Worm (Caenorhabditis elegans) whole organism, L2 larva: ENCODE data around the gene col-68.

Experiments used
- C34F6.9 ChIP-seq: fragments of 150-350 bp; optimal IDR thresholded peaks from 2 replicates; lab custom pipeline; 2014; ENCODE audit warnings: missing biosample characterization, missing genetic modification characterization
- R02D3.7 ChIP-seq: fragments of 150-350 bp; optimal IDR thresholded peaks from 2 replicates; lab custom pipeline; 2014; ENCODE audit warnings: missing biosample characterization, missing genetic modification characterization
- Y55F3AM.14 ChIP-seq: fragments of 200-800 bp; sonication (Bioruptor generic); optimal IDR thresholded peaks from 2 replicates; lab custom pipeline; 2018; ENCODE audit warnings: mild to moderate bottlenecking, missing genetic modification characterization, missing compliant biosample characterization
- ZK546.5 ChIP-seq: sonication (generic microtip); optimal IDR thresholded peaks from 2 replicates; lab custom pipeline; 2017; ENCODE audit warnings: missing biosample characterization, missing genetic modification characterization
- alr-1 ChIP-seq: fragments of 150-350 bp; optimal IDR thresholded peaks from 2 replicates; lab custom pipeline; 2014; ENCODE audit warnings: missing biosample characterization, missing genetic modification characterization
- aly-2 ChIP-seq: fragments of 150-350 bp; optimal IDR thresholded peaks from 2 replicates; lab custom pipeline; 2014; ENCODE audit warnings: missing biosample characterization, missing genetic modification characterization
- ama-1 ChIP-seq: fragments of 150-350 bp; optimal IDR thresholded peaks from 2 replicates; lab custom pipeline; 2018; ENCODE audit warnings: inconsistent platforms
- ceh-82 ChIP-seq: fragments of 150-350 bp; optimal IDR thresholded peaks from 2 replicates; lab custom pipeline; 2014; ENCODE audit warnings: missing biosample characterization, missing genetic modification characterization
- dmd-4 ChIP-seq: sonication (generic microtip); optimal IDR thresholded peaks from 2 replicates; lab custom pipeline; 2017; ENCODE audit warnings: missing biosample characterization, missing genetic modification characterization
- egl-27 ChIP-seq: sonication (generic microtip); optimal IDR thresholded peaks from 3 replicates; lab custom pipeline; 2017; ENCODE audit warnings: missing biosample characterization, missing genetic modification reagents, missing genetic modification characterization
- elt-3 ChIP-seq: sonication (generic microtip); optimal IDR thresholded peaks from 2 replicates; lab custom pipeline; 2017; ENCODE audit warnings: missing biosample characterization, missing genetic modification characterization
- fos-1 ChIP-seq: fragments of 150-350 bp; optimal IDR thresholded peaks from 2 replicates; lab custom pipeline; 2014; ENCODE audit warnings: missing biosample characterization, missing genetic modification characterization
- lin-39 ChIP-seq: fragments of 150-350 bp; optimal IDR thresholded peaks from 2 replicates; lab custom pipeline; 2014; ENCODE audit warnings: missing biosample characterization, missing genetic modification reagents, missing genetic modification characterization
- mab-5 ChIP-seq: fragments of 150-350 bp; optimal IDR thresholded peaks from 2 replicates; lab custom pipeline; 2014; ENCODE audit warnings: missing biosample characterization, missing genetic modification characterization
- mdl-1 ChIP-seq, 2 experiments: fragments of 150-350 bp in 1 of 2; sonication (generic microtip) in 1 of 2; optimal IDR thresholded peaks; 2 replicates each; lab custom pipeline; 2017; ENCODE audit warnings: missing biosample characterization in 2 of 2, missing genetic modification characterization in 2 of 2
- nhr-10 ChIP-seq: sonication (generic microtip); optimal IDR thresholded peaks from 2 replicates; lab custom pipeline; 2017; ENCODE audit warnings: missing biosample characterization, missing genetic modification characterization
- nhr-11 ChIP-seq: fragments of 150-350 bp; optimal IDR thresholded peaks from 2 replicates; lab custom pipeline; 2014; ENCODE audit warnings: missing biosample characterization, missing genetic modification characterization
- nhr-12 ChIP-seq: fragments of 150-350 bp; optimal IDR thresholded peaks from 2 replicates; lab custom pipeline; 2014; ENCODE audit warnings: missing biosample characterization, missing genetic modification characterization
- nhr-129 ChIP-seq: fragments of 150-350 bp; optimal IDR thresholded peaks from 2 replicates; lab custom pipeline; 2014; ENCODE audit warnings: missing biosample characterization, missing genetic modification characterization
- nhr-21 ChIP-seq: fragments of 150-350 bp; optimal IDR thresholded peaks from 2 replicates; lab custom pipeline; 2014; ENCODE audit warnings: missing biosample characterization, missing genetic modification characterization
- nhr-23 ChIP-seq: fragments of 150-350 bp; optimal IDR thresholded peaks from 2 replicates; lab custom pipeline; 2014; ENCODE audit warnings: missing biosample characterization, missing genetic modification reagents, missing genetic modification characterization
- nhr-237 ChIP-seq: fragments of 150-350 bp; optimal IDR thresholded peaks from 2 replicates; lab custom pipeline; 2014; ENCODE audit warnings: missing biosample characterization, missing genetic modification characterization
- nhr-25 ChIP-seq: fragments of 150-350 bp; sonication (generic microtip); optimal IDR thresholded peaks from 3 replicates; lab custom pipeline; 2014; ENCODE audit warnings: missing biosample characterization, missing genetic modification characterization
- nhr-6 ChIP-seq: fragments of 150-350 bp; optimal IDR thresholded peaks from 2 replicates; lab custom pipeline; 2014; ENCODE audit warnings: missing biosample characterization, missing genetic modification characterization
- nhr-77 ChIP-seq: fragments of 150-350 bp; optimal IDR thresholded peaks from 2 replicates; lab custom pipeline; 2014; ENCODE audit warnings: missing biosample characterization, missing genetic modification characterization
- sem-4 ChIP-seq: fragments of 150-350 bp; optimal IDR thresholded peaks from 2 replicates; lab custom pipeline; 2014; ENCODE audit warnings: missing biosample characterization, missing genetic modification reagents, missing genetic modification characterization
- skn-1 ChIP-seq: sonication (generic microtip); optimal IDR thresholded peaks from 2 replicates; lab custom pipeline; 2017; ENCODE audit warnings: missing biosample characterization, missing genetic modification characterization
- sma-3 ChIP-seq: sonication (generic microtip); optimal IDR thresholded peaks from 2 replicates; lab custom pipeline; 2016; ENCODE audit warnings: missing genetic modification reagents, missing genetic modification characterization, missing compliant biosample characterization
- snpc-4 ChIP-seq: fragments of 150-350 bp; optimal IDR thresholded peaks from 2 replicates; lab custom pipeline; 2014; ENCODE audit warnings: missing biosample characterization, missing genetic modification characterization
- unc-39 ChIP-seq: fragments of 150-350 bp; optimal IDR thresholded peaks from 2 replicates; lab custom pipeline; 2014; ENCODE audit warnings: missing biosample characterization, missing genetic modification characterization
- unc-55 ChIP-seq: fragments of 150-350 bp; sonication (generic microtip); optimal IDR thresholded peaks from 3 replicates; lab custom pipeline; 2014; ENCODE audit warnings: missing biosample characterization, missing genetic modification reagents, missing genetic modification characterization
- zag-1 ChIP-seq: fragments of 150-350 bp; optimal IDR thresholded peaks from 2 replicates; lab custom pipeline; 2014; ENCODE audit warnings: missing biosample characterization, missing genetic modification characterization
- ztf-1 ChIP-seq: fragments of 200-800 bp; sonication (Bioruptor generic); conservative IDR thresholded peaks from 2 replicates; pipeline ENCODE4 v1.3.6; 2022; ENCODE audit warnings: missing genetic modification characterization, missing compliant biosample characterization
- ztf-11 ChIP-seq: sonication (generic microtip); optimal IDR thresholded peaks from 2 replicates; lab custom pipeline; 2017; ENCODE audit warnings: missing biosample characterization, missing genetic modification characterization

The col-68 gene

ce11 chrII:122008-122407 is 17.7 kb downstream of the col-68 start:
- TF ChIP-seq elt-3 (tag; lab: Kevin White, UChicago) (no peak), nhr-23 (tag; lab: Kevin White, UChicago) (no peak), ceh-82 (no peak), alr-1 (tag; lab: Kevin White, UChicago) (no peak), C34F6.9 (peak; percentile 8), fos-1 (tag; lab: Kevin White, UChicago) (peak; percentile 35), zag-1 (tag; lab: Kevin White, UChicago) (no peak), sma-3 (peak; percentile 13), nhr-237 (tag; lab: Kevin White, UChicago) (no peak), egl-27 (no peak), dmd-4 (tag; lab: Kevin White, UChicago) (no peak)

- TF ChIP-seq fos-1 (tag; lab: Kevin White, UChicago) = peak; percentile 88
- TF ChIP-seq nhr-21 (tag; lab: Kevin White, UChicago) = no peak
Observed at ce11 chrII:122494-122893, 18.2 kb downstream of the col-68 start.

- TF ChIP-seq nhr-11 (tag; lab: Kevin White, UChicago) (no peak), Y55F3AM.14 (GFP tag; lab: Kevin White, UChicago) (no peak), fos-1 (tag; lab: Kevin White, UChicago) (no peak), sma-3 (no peak), nhr-6 (tag; lab: Kevin White, UChicago) (no peak), nhr-237 (tag; lab: Kevin White, UChicago) (no peak), mab-5 (tag; lab: Kevin White, UChicago) (no peak), R02D3.7 (tag; lab: Kevin White, UChicago) (no peak), elt-3 (tag; lab: Kevin White, UChicago) (no peak), mdl-1 (tag; optimal IDR thresholded peaks at IDR 0.05; lab: Kevin White, UChicago) (no peak)
Observed at ce11 chrII:124904-125303, 20.6 kb downstream of the col-68 start, which contains the start of gene nmur-2. Gene nmur-2 (minus strand): TSS chrII:125004.

ce11 chrII:128929-129328 is 24.6 kb downstream of the col-68 start, which contains the start of gene srd-3:
Gene srd-3 (minus strand): TSS chrII:129029.
- TF ChIP-seq unc-39 = no peak
- TF ChIP-seq skn-1 (tag; lab: Kevin White, UChicago) = no peak
- TF ChIP-seq fos-1 (tag; lab: Kevin White, UChicago) = no peak
- TF ChIP-seq C34F6.9 = no peak
- TF ChIP-seq sma-3 = no peak
- no peak for TF ChIP-seq nhr-129 (tag; lab: Kevin White, UChicago)
- TF ChIP-seq alr-1 (tag; lab: Kevin White, UChicago) = no peak
- no peak for TF ChIP-seq nhr-25 (tag; lab: Kevin White, UChicago)
- TF ChIP-seq aly-2 (tag; lab: Kevin White, UChicago) = no peak
- TF ChIP-seq ztf-1 (GFP tag; lab: Robert Waterston, UW) = no peak
- TF ChIP-seq nhr-77 (tag; lab: Kevin White, UChicago) = no peak
- no peak for TF ChIP-seq snpc-4 (tag; lab: Kevin White, UChicago)
- TF ChIP-seq ZK546.5 (tag; lab: Kevin White, UChicago) = no peak
- TF ChIP-seq sem-4 (tag; lab: Kevin White, UChicago) = no peak
- no peak for TF ChIP-seq ama-1 (lab: Kevin White, UChicago)
- no peak for TF ChIP-seq nhr-12 (tag; lab: Kevin White, UChicago)
- TF ChIP-seq nhr-10 = no peak
- TF ChIP-seq lin-39 (tag; lab: Kevin White, UChicago) = no peak
- no peak for TF ChIP-seq elt-3 (tag; lab: Kevin White, UChicago)
- TF ChIP-seq ztf-11 (tag; lab: Kevin White, UChicago) = no peak

ce11 chrII:129770-130169 is 25.4 kb downstream of the col-68 start:
- peak; percentile 50 for TF ChIP-seq unc-55 (GFP tag; lab: Kevin White, UChicago)
- no peak for TF ChIP-seq nhr-12 (tag; lab: Kevin White, UChicago)
- no peak for TF ChIP-seq nhr-25 (tag; lab: Kevin White, UChicago)
